Fruit fly (Drosophila melanogaster): ENCODE results near the gene ATPsynbetaL.

Gene ATPsynbetaL

DNA sequence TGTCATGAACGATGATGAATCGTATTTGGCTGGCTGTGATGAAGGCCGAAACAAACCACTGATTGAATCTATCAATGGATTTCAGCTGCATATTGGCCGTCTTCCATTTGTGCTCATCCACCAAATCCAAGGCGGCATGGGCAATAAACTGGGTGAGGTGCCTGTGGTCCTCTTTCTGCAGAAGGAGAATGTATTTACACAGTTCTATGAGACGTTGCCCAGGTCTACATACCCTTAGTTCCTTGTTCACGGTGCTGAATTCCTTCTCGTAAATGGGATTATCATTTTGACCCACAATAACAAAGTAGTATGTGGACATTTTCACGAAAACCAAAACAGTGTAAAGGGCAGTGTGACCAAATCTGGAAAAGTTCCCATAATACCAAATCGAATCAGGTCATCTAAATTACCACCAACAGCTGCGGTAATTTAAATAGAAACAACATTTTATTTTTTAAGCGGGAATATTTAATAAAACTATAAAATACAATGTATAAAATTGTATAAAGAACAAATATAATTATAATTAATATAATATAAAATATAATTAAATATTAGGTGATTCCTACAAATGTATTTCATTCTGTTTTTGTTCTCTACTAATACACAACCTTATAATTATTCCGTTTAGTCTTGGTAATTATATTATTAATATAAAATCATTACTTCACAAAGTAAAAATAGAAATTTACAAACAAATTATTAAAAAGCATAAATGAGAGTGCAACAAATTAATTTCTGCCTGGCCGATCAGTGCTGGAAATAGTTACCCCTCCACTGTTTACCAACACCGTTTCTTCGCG, 33.8 kb downstream of the ATPsynbetaL start, which contains the start of the genes Trs20 and elg1 (continued):
- no peak for TF ChIP-seq Six4 (GFP tag; optimal IDR thresholded peaks at IDR 0.05)
- no peak for TF ChIP-seq bab2 (GFP tag; optimal IDR thresholded peaks at IDR 0.05)
- TF ChIP-seq Bgb (GFP tag; IDR thresholded peaks at IDR 0.05; ENCODE audit: partially characterized antibody), result 0 out of 2 replicates have a peak, but pooled peaks have one; percentile 7
- no peak for TF ChIP-seq Ada2b (GFP tag; IDR thresholded peaks at IDR 0.05)
- no peak for TF ChIP-seq fru (optimal IDR thresholded peaks at IDR 0.05)
- peak; percentile 53 for TF ChIP-seq CG9727 (GFP tag; optimal IDR thresholded peaks at IDR 0.05)
- no peak for TF ChIP-seq CG11085 (GFP tag; IDR thresholded peaks at IDR 0.05)
- no peak for TF ChIP-seq crc (GFP tag; optimal IDR thresholded peaks at IDR 0.05)
- no peak for TF ChIP-seq CG17568 (GFP tag; optimal IDR thresholded peaks at IDR 0.05)
- TF ChIP-seq org-1 (GFP tag; optimal IDR thresholded peaks at IDR 0.05), result no peak
- no peak for TF ChIP-seq peb (GFP tag; IDR thresholded peaks at IDR 0.05)
- peak; percentile 81 for TF ChIP-seq gem (tag; optimal IDR thresholded peaks at IDR 0.05)
- no peak for TF ChIP-seq bigmax (GFP tag; optimal IDR thresholded peaks at IDR 0.05)
- no peak for TF ChIP-seq ems (GFP tag; optimal IDR thresholded peaks at IDR 0.05)
- no peak for TF ChIP-seq Nf-YA (GFP tag; IDR thresholded peaks at IDR 0.05)
- TF ChIP-seq CG16813 (GFP tag; IDR thresholded peaks at IDR 0.05; ENCODE audit: partially characterized antibody), result no peak
- no peak for TF ChIP-seq CG2202 (tag; optimal IDR thresholded peaks at IDR 0.05)
- TF ChIP-seq CG2199 (GFP tag; IDR thresholded peaks at IDR 0.05), result no peak
- peak; percentile 59 for TF ChIP-seq dmrt11E (tag; optimal IDR thresholded peaks at IDR 0.05)
- TF ChIP-seq CG4730 (GFP tag; IDR thresholded peaks at IDR 0.05), result no peak
- TF ChIP-seq Sin3A (optimal IDR thresholded peaks at IDR 0.05), result no peak
- peak; percentile 56 for TF ChIP-seq CG10209 (GFP tag; optimal IDR thresholded peaks at IDR 0.05)
- no peak for TF ChIP-seq zf30C (GFP tag; optimal IDR thresholded peaks at IDR 0.05)
- no peak for TF ChIP-seq dan (GFP tag; IDR thresholded peaks at IDR 0.05)
- no peak for TF ChIP-seq CG8089 (GFP tag; optimal IDR thresholded peaks at IDR 0.05)
- no peak for TF ChIP-seq danr (GFP tag; IDR thresholded peaks at IDR 0.05)
- TF ChIP-seq CG4820 (GFP tag; optimal IDR thresholded peaks at IDR 0.05), result no peak
- TF ChIP-seq Abd-B (GFP tag; optimal IDR thresholded peaks at IDR 0.05), result no peak
- TF ChIP-seq HLH54F (GFP tag; optimal IDR thresholded peaks at IDR 0.05), result peak; percentile 21
- TF ChIP-seq CG5180 (GFP tag; optimal IDR thresholded peaks at IDR 0.05), result no peak
- peak; percentile 77 for TF ChIP-seq CG14710 (tag; optimal IDR thresholded peaks at IDR 0.05)
- peak; percentile 58; the same call in 2 of the 3 replicates for TF ChIP-seq CG34422 (GFP tag; IDR thresholded peaks at IDR 0.05)
- TF ChIP-seq CG10431 (GFP tag; optimal IDR thresholded peaks at IDR 0.05), result peak; percentile 28
- TF ChIP-seq CG43689 (GFP tag; IDR thresholded peaks at IDR 0.05), result no peak
- no peak for TF ChIP-seq fd96Cb (tag; optimal IDR thresholded peaks at IDR 0.05)
- TF ChIP-seq tll (GFP tag; optimal IDR thresholded peaks at IDR 0.05), result no peak
- TF ChIP-seq CG10543 (GFP tag; optimal IDR thresholded peaks at IDR 0.05), result peak; percentile 49
- TF ChIP-seq da (GFP tag; optimal IDR thresholded peaks at IDR 0.05), result no peak
- no peak for TF ChIP-seq CG16815 (GFP tag; optimal IDR thresholded peaks at IDR 0.05)
- TF ChIP-seq hb (GFP tag; IDR thresholded peaks at IDR 0.05; ENCODE audit: partially characterized antibody), result no peak
- peak; percentile 8 for TF ChIP-seq kah (GFP tag; optimal IDR thresholded peaks at IDR 0.05)
- no peak for TF ChIP-seq crol (GFP tag; IDR thresholded peaks at IDR 0.05)
- TF ChIP-seq Nf-YC (tag; optimal IDR thresholded peaks at IDR 0.05), result peak; percentile 67
- TF ChIP-seq CG17802 (tag; optimal IDR thresholded peaks at IDR 0.05), result no peak
- no peak for TF ChIP-seq Sry-δ (GFP tag; optimal IDR thresholded peaks at IDR 0.05)
- peak; percentile 2 to 35 for TF ChIP-seq dpn (GFP tag; optimal IDR thresholded peaks at IDR 0.05)
- TF ChIP-seq CG14965 (GFP tag; optimal IDR thresholded peaks at IDR 0.05; ENCODE audit: borderline replicate concordance), result no peak
- no peak for TF ChIP-seq cad (GFP tag; optimal IDR thresholded peaks at IDR 0.05)
- TF ChIP-seq pros (GFP tag; optimal IDR thresholded peaks at IDR 0.05), result peak; percentile 7
- TF ChIP-seq CG6765 (GFP tag; optimal IDR thresholded peaks at IDR 0.05), result peak; percentile 27

Measured in whole organism, embryonic.